Fruit fly (Drosophila melanogaster) whole organism, embryonic: ENCODE data around the gene Zwilch.

Source experiments
- ATbp ChIP-seq: fragments of 200-800 bp; sonication (Bioruptor generic); optimal IDR thresholded peaks from 2 replicates; lab custom pipeline; 2017; ENCODE audit warnings: missing biosample characterization, mild to moderate bottlenecking, missing genetic modification characterization, missing genetic modification reagents
- Awh ChIP-seq: fragments of 200-800 bp; sonication (Bioruptor generic); IDR thresholded peaks from 2 replicates; pipeline ENCODE4, ENCODE4 v1.3.6; 2022; ENCODE audit warnings: missing biosample characterization, missing genetic modification characterization
- CG10321 ChIP-seq: fragments of 200-800 bp; sonication (Bioruptor generic); IDR thresholded peaks from 2 replicates; pipeline ENCODE4 v1.3.6; 2022; ENCODE audit warnings: missing biosample characterization, missing genetic modification characterization
- CG10565 ChIP-seq: fragments of 200-800 bp; sonication (Bioruptor generic); optimal IDR thresholded peaks from 3 replicates; lab custom pipeline; 2016; ENCODE audit warnings: missing biosample characterization, mild to moderate bottlenecking, missing genetic modification characterization
- CG1233 ChIP-seq: fragments of 200-800 bp; sonication (Bioruptor generic); optimal IDR thresholded peaks from 4 replicates; lab custom pipeline; 2018; ENCODE audit warnings: missing biosample characterization, mild to moderate bottlenecking, missing genetic modification characterization
- CG12769 ChIP-seq: fragments of 200-800 bp; sonication (Bioruptor generic); optimal IDR thresholded peaks from 2 replicates; lab custom pipeline; 2019; ENCODE audit warnings: missing biosample characterization, mild to moderate bottlenecking, missing genetic modification characterization, moderate library complexity
- CG15479 ChIP-seq: fragments of 200-800 bp; sonication (Bioruptor generic); optimal IDR thresholded peaks from 3 replicates; lab custom pipeline; 2019; ENCODE audit warnings: missing biosample characterization, mild to moderate bottlenecking, missing genetic modification characterization, moderate library complexity
- CG1602 ChIP-seq: fragments of 200-800 bp; sonication (Bioruptor generic); optimal IDR thresholded peaks from 3 replicates; lab custom pipeline; 2016; ENCODE audit warnings: missing biosample characterization, missing genetic modification characterization
- CG17361 ChIP-seq: fragments of 200-800 bp; sonication (Bioruptor generic); IDR thresholded peaks from 3 replicates; pipeline ENCODE4 v1.3.6; 2022; ENCODE audit warnings: missing biosample characterization, missing genetic modification characterization
- CG17802 ChIP-seq: fragments of 200-800 bp; sonication (Bioruptor generic); optimal IDR thresholded peaks from 2 replicates; lab custom pipeline; 2018; ENCODE audit warnings: missing biosample characterization, mild to moderate bottlenecking, missing genetic modification characterization, moderate library complexity
- CG1792 ChIP-seq: fragments of 200-800 bp; sonication (Bioruptor generic); optimal IDR thresholded peaks from 2 replicates; lab custom pipeline; 2016; ENCODE audit warnings: missing biosample characterization, missing genetic modification characterization
- CG18011 ChIP-seq: fragments of 200-800 bp; sonication (Bioruptor generic); optimal IDR thresholded peaks from 2 replicates; lab custom pipeline; 2017; ENCODE audit warnings: missing biosample characterization, missing genetic modification characterization, mild to moderate bottlenecking, moderate library complexity, missing genotype
- CG31441 ChIP-seq: fragments of 200-800 bp; sonication (Bioruptor generic); IDR thresholded peaks from 2 replicates; pipeline ENCODE4 v1.3.6; 2022; ENCODE audit warnings: missing biosample characterization, missing genetic modification characterization
- CG34376 ChIP-seq: fragments of 200-800 bp; sonication (Bioruptor generic); optimal IDR thresholded peaks from 2 replicates; lab custom pipeline; 2018; ENCODE audit warnings: missing biosample characterization, mild to moderate bottlenecking, missing genetic modification characterization
- CG3847 ChIP-seq: fragments of 200-800 bp; sonication (Bioruptor generic); IDR thresholded peaks from 2 replicates; pipeline ENCODE4 v1.3.6; 2022; ENCODE audit warnings: missing biosample characterization, missing genetic modification characterization
- CG4282 ChIP-seq: fragments of 200-800 bp; sonication (Bioruptor generic); optimal IDR thresholded peaks from 2 replicates; lab custom pipeline; 2016; ENCODE audit warnings: missing biosample characterization, missing genetic modification characterization
- CG5180 ChIP-seq: fragments of 200-800 bp; sonication (Bioruptor generic); optimal IDR thresholded peaks from 3 replicates; lab custom pipeline; 2017; ENCODE audit warnings: missing biosample characterization, missing genetic modification characterization, mild to moderate bottlenecking, moderate library complexity, missing genetic modification reagents
- CG8944 ChIP-seq: fragments of 200-800 bp; sonication (Bioruptor generic); optimal IDR thresholded peaks from 3 replicates; lab custom pipeline; 2016; ENCODE audit warnings: missing biosample characterization, missing genetic modification characterization
- CTCF ChIP-seq: fragments of 200-800 bp; sonication (Bioruptor generic); optimal IDR thresholded peaks from 2 replicates; lab custom pipeline; 2017; ENCODE audit warnings: missing biosample characterization, mild to moderate bottlenecking, missing genetic modification characterization, moderate library complexity
- Dip2 ChIP-seq: fragments of 200-800 bp; sonication (Bioruptor generic); IDR thresholded peaks from 2 replicates; pipeline ENCODE4 v1.3.6; 2022; ENCODE audit warnings: missing biosample characterization, missing genetic modification characterization
- Ets65A ChIP-seq: fragments of 200-800 bp; sonication (Bioruptor generic); peaks from one replicate; lab custom pipeline; 2016; ENCODE audit warnings: missing biosample characterization, missing genetic modification characterization
- Ets97D ChIP-seq: fragments of 200-800 bp; sonication (Bioruptor generic); optimal IDR thresholded peaks from 3 replicates; lab custom pipeline; 2016; ENCODE audit warnings: missing biosample characterization, missing genetic modification characterization
- Hey ChIP-seq: fragments of 200-800 bp; sonication (Bioruptor generic); optimal IDR thresholded peaks from 3 replicates; lab custom pipeline; 2018; ENCODE audit warnings: missing biosample characterization, mild to moderate bottlenecking, missing genetic modification characterization
- Med ChIP-seq: fragments of 200-800 bp; sonication (Bioruptor generic); peaks from one replicate; lab custom pipeline; 2016; ENCODE audit warnings: missing biosample characterization, missing genetic modification characterization, mild to moderate bottlenecking, inconsistent platforms, moderate library complexity
- Optix ChIP-seq: fragments of 200-800 bp; sonication (Bioruptor generic); IDR thresholded peaks from 3 replicates; pipeline ENCODE4 v1.3.6; 2022; ENCODE audit warnings: missing biosample characterization, missing genetic modification characterization
- Rx ChIP-seq: fragments of 200-800 bp; sonication (Bioruptor generic); IDR thresholded peaks from 2 replicates; pipeline ENCODE4 v1.3.6; 2022; ENCODE audit warnings: missing biosample characterization, missing genetic modification characterization
- Side ChIP-seq: fragments of 200-800 bp; sonication (Bioruptor generic); optimal IDR thresholded peaks from 2 replicates; lab custom pipeline; 2016; ENCODE audit warnings: missing biosample characterization, missing genetic modification characterization
- Sry-β ChIP-seq: fragments of 200-800 bp; sonication (Bioruptor generic); optimal IDR thresholded peaks from 2 replicates; lab custom pipeline; 2018; ENCODE audit warnings: missing biosample characterization, mild to moderate bottlenecking, missing genetic modification characterization, moderate library complexity
- ac ChIP-seq: fragments of 200-800 bp; sonication (Bioruptor generic); optimal IDR thresholded peaks from 3 replicates; lab custom pipeline; 2017; ENCODE audit warnings: missing biosample characterization, mild to moderate bottlenecking, missing genetic modification characterization
- aop ChIP-seq: fragments of 200-800 bp; sonication (Bioruptor generic); IDR thresholded peaks from 2 replicates; pipeline ENCODE4 v1.3.6; 2022; ENCODE audit warnings: missing biosample characterization, missing genetic modification characterization
- bbx ChIP-seq: fragments of 200-800 bp; sonication (Bioruptor generic); IDR thresholded peaks from 2 replicates; pipeline ENCODE4 v1.3.6; 2022; ENCODE audit warnings: missing biosample characterization, missing genetic modification characterization; ENCODE audit not compliant: partially characterized antibody
- cg ChIP-seq: fragments of 200-800 bp; sonication (Bioruptor generic); optimal IDR thresholded peaks from 3 replicates; lab custom pipeline; 2019; ENCODE audit warnings: missing biosample characterization, mild to moderate bottlenecking, missing genetic modification characterization, moderate library complexity
- da ChIP-seq: fragments of 200-800 bp; sonication (Bioruptor generic); optimal IDR thresholded peaks from 2 replicates; lab custom pipeline; 2016; ENCODE audit warnings: missing biosample characterization, missing genetic modification characterization
- dmrt99B ChIP-seq: fragments of 200-800 bp; sonication (Bioruptor generic); optimal IDR thresholded peaks from 2 replicates; lab custom pipeline; 2018; ENCODE audit warnings: missing biosample characterization, mild to moderate bottlenecking, missing genetic modification characterization, moderate library complexity
- dpn ChIP-seq, 2 experiments: fragments of 200-800 bp; sonication (Bioruptor generic); optimal IDR thresholded peaks; 3 replicates each; lab custom pipeline; 2016; ENCODE audit warnings: missing biosample characterization in 2 of 2, missing genetic modification characterization in 2 of 2
- eve ChIP-seq, 2 experiments: fragments of >200 bp; optimal IDR thresholded peaks; 2 replicates each; lab custom pipeline; 2017; ENCODE audit warnings: missing biosample characterization in 2 of 2, missing genetic modification characterization in 2 of 2
- gce ChIP-seq: fragments of 200-800 bp; sonication (Bioruptor generic); IDR thresholded peaks from 3 replicates; pipeline ENCODE4 v1.3.6; 2022; ENCODE audit warnings: missing biosample characterization, missing genetic modification characterization
- lab ChIP-seq: fragments of 200-800 bp; sonication (Bioruptor generic); optimal IDR thresholded peaks from 3 replicates; lab custom pipeline; 2017; ENCODE audit warnings: missing biosample characterization, missing genetic modification characterization, mild to moderate bottlenecking, moderate library complexity, missing genetic modification reagents
- pho ChIP-seq: fragments of 200-800 bp; sonication (Bioruptor generic); optimal IDR thresholded peaks from 2 replicates; lab custom pipeline; 2016; ENCODE audit warnings: missing biosample characterization, missing genetic modification characterization
- sd ChIP-seq: fragments of 200-800 bp; sonication (Bioruptor generic); optimal IDR thresholded peaks from 3 replicates; lab custom pipeline; 2018; ENCODE audit warnings: missing biosample characterization, mild to moderate bottlenecking, missing genetic modification characterization, moderate library complexity
- sna ChIP-seq: fragments of 200-800 bp; sonication (Bioruptor generic); IDR thresholded peaks from 2 replicates; pipeline ENCODE4 v1.3.6; 2022; ENCODE audit warnings: missing biosample characterization, missing genetic modification characterization; ENCODE audit not compliant: partially characterized antibody
- sob ChIP-seq: fragments of 200-800 bp; sonication (Bioruptor generic); IDR thresholded peaks from 2 replicates; pipeline ENCODE4 v1.3.6; 2022; ENCODE audit warnings: missing biosample characterization, missing genetic modification characterization
- tll ChIP-seq, 2 experiments: fragments of 200-800 bp in 1 of 2; fragments of >200 bp in 1 of 2; sonication (Bioruptor generic) in 1 of 2; optimal IDR thresholded peaks; 2 replicates each; lab custom pipeline; 2017 to 2019; ENCODE audit warnings: missing biosample characterization in 2 of 2, missing genetic modification characterization in 2 of 2, mild to moderate bottlenecking in 1 of 2, moderate library complexity in 1 of 2
- trh ChIP-seq: fragments of 200-800 bp; sonication (Bioruptor generic); optimal IDR thresholded peaks from 2 replicates; lab custom pipeline; 2016; ENCODE audit warnings: missing biosample characterization, missing genetic modification characterization
- tup ChIP-seq: fragments of 200-800 bp; sonication (Bioruptor generic); optimal IDR thresholded peaks from 2 replicates; lab custom pipeline; 2016; ENCODE audit warnings: missing biosample characterization, mild to moderate bottlenecking, missing genetic modification characterization, moderate library complexity
- wek ChIP-seq: fragments of 200-800 bp; sonication (Bioruptor generic); optimal IDR thresholded peaks from 3 replicates; lab custom pipeline; 2018; ENCODE audit warnings: missing biosample characterization, mild to moderate bottlenecking, missing genetic modification characterization, moderate library complexity

Zwilch gene

dm6 chr3R:31194627-31195026 is 18.5 kb downstream of the Zwilch start (continued):
- TF ChIP-seq cg: peak; percentile 33
- peak; percentile 88 for TF ChIP-seq sd
- peak; percentile 15 for TF ChIP-seq CG12769 (tag; lab: Kevin White, UChicago)
- peak in 1 of 2 experiments; percentile 45 for TF ChIP-seq eve (GFP tag; optimal IDR thresholded peaks at IDR 0.05; lab: Kevin White, UChicago)
- TF ChIP-seq CG17361: no peak
- no peak for TF ChIP-seq ac
- TF ChIP-seq lab (GFP tag; lab: Kevin White, UChicago): peak; percentile 46

- TF ChIP-seq Awh (GFP tag; lab: Robert Waterston, UW): no peak
- TF ChIP-seq CG15479 (GFP tag; lab: Kevin White, UChicago): peak; percentile 83
- TF ChIP-seq lab (GFP tag; lab: Kevin White, UChicago): no peak
- TF ChIP-seq CG5180 (GFP tag; lab: Kevin White, UChicago): no peak
- TF ChIP-seq tll (GFP tag; optimal IDR thresholded peaks at IDR 0.05; lab: Kevin White, UChicago): peak in 1 of 2 experiments; percentile 35
- TF ChIP-seq da (GFP tag; lab: Kevin White, UChicago): no peak
- no peak for TF ChIP-seq CG4282 (GFP tag; lab: Kevin White, UChicago)
- TF ChIP-seq CG10321 (GFP tag; lab: Robert Waterston, UW): no peak
- TF ChIP-seq bbx (GFP tag; lab: Robert Waterston, UW): no peak
- no peak for TF ChIP-seq CG1602 (GFP tag; lab: Kevin White, UChicago)
- no peak for TF ChIP-seq CG17802
- no peak for TF ChIP-seq Dip2 (GFP tag; lab: Robert Waterston, UW)
Observed at dm6 chr3R:31193062-31193461, 20.1 kb downstream of the Zwilch start, which contains the start of gene bnk. TSS of gene bnk (plus strand) at chr3R:31193362.

dm6 chr3R:31181816-31182215 is 31.4 kb downstream of the Zwilch start:
- TF ChIP-seq Side (no peak), CTCF (GFP tag; lab: Kevin White, UChicago) (peak; percentile 27), Ets65A (GFP tag; lab: Kevin White, UChicago) (peak; percentile 52)
- TF ChIP-seq, all 482 proteins: peak for 2

- TF ChIP-seq dpn (GFP tag; optimal IDR thresholded peaks at IDR 0.05; lab: Kevin White, UChicago) (peak in 1 of 2 experiments; percentile 34), CG8944 (GFP tag; lab: Kevin White, UChicago) (peak; percentile 6), wek (GFP tag; lab: Kevin White, UChicago) (peak; percentile 72), CG10565 (GFP tag; lab: Kevin White, UChicago) (no peak), CG3847 (GFP tag; lab: Robert Waterston, UW) (no peak), Ets65A (GFP tag; lab: Kevin White, UChicago) (peak; percentile 27), CG18011 (peak; percentile 29), cg (no peak), ATbp (GFP tag; lab: Kevin White, UChicago) (peak; percentile 80), Hey (tag; lab: Kevin White, UChicago) (no peak), CG34376 (peak; percentile 13), aop (no peak), CG10321 (GFP tag; lab: Robert Waterston, UW) (no peak), CG1233 (GFP tag; lab: Kevin White, UChicago) (peak; percentile 87), gce (GFP tag; lab: Robert Waterston, UW) (0 out of 3 replicates have a peak, but pooled peaks have one; percentile 29), Ets97D (GFP tag; lab: Kevin White, UChicago) (peak; percentile 1), sob (GFP tag; lab: Robert Waterston, UW) (0 out of 2 replicates have a peak, but pooled peaks have one; percentile 30), CG1792 (GFP tag; lab: Kevin White, UChicago) (peak; percentile 28), Optix (GFP tag; lab: Robert Waterston, UW) (0 out of 3 replicates have a peak, but pooled peaks have one; percentile 12), CG31441 (GFP tag; lab: Robert Waterston, UW) (peak; percentile 23; the same call in 1 of the 2 replicates), sna (GFP tag; lab: Robert Waterston, UW) (no peak), tup (peak; percentile 18), trh (peak; percentile 29), Sry-β (peak; percentile 48), Rx (GFP tag; lab: Robert Waterston, UW) (no peak), dmrt99B (peak; percentile 7), CG1602 (GFP tag; lab: Kevin White, UChicago) (peak; percentile 41), pho (GFP tag; lab: Kevin White, UChicago) (peak; percentile 18), Med (GFP tag; lab: Kevin White, UChicago) (peak; percentile 91)
Observed at dm6 chr3R:31168968-31169367, 44.2 kb downstream of the Zwilch start, which contains the start of gene stops. TSS of gene stops (minus strand) at chr3R:31169106.
